Fruit fly (Drosophila melanogaster) whole organism, embryonic: ENCODE data around the gene GILT3.

Experiments used
- Asciz ChIP-seq: fragments of 200-800 bp; sonication (Bioruptor generic); optimal IDR thresholded peaks from 2 replicates; lab custom pipeline; 2017; ENCODE audit warnings: missing biosample characterization, mild to moderate bottlenecking, missing genetic modification characterization, missing genetic modification reagents
- CG10565 ChIP-seq: fragments of 200-800 bp; sonication (Bioruptor generic); optimal IDR thresholded peaks from 3 replicates; lab custom pipeline; 2016; ENCODE audit warnings: missing biosample characterization, mild to moderate bottlenecking, missing genetic modification characterization
- CG11456 ChIP-seq: fragments of 200-800 bp; sonication (Bioruptor generic); IDR thresholded peaks from 3 replicates; pipeline ENCODE4 v1.3.6; 2022; ENCODE audit warnings: missing biosample characterization, missing genetic modification characterization
- CG12236 ChIP-seq: fragments of 200-800 bp; sonication (Bioruptor generic); optimal IDR thresholded peaks from 2 replicates; lab custom pipeline; 2016; ENCODE audit warnings: missing biosample characterization, missing genetic modification characterization
- CG13624 ChIP-seq: fragments of 200-800 bp; sonication (Bioruptor generic); optimal IDR thresholded peaks from 2 replicates; lab custom pipeline; 2016; ENCODE audit warnings: missing biosample characterization, missing genetic modification characterization
- CG15269 ChIP-seq: fragments of 200-800 bp; sonication (Bioruptor generic); optimal IDR thresholded peaks from 2 replicates; lab custom pipeline; 2018; ENCODE audit warnings: missing biosample characterization, mild to moderate bottlenecking, missing genetic modification characterization, moderate library complexity
- CG15601 ChIP-seq: fragments of 200-800 bp; sonication (Bioruptor generic); optimal IDR thresholded peaks from 3 replicates; lab custom pipeline; 2019; ENCODE audit warnings: missing biosample characterization, mild to moderate bottlenecking, missing genetic modification characterization, moderate library complexity
- CG16815 ChIP-seq: fragments of 200-800 bp; sonication (Bioruptor generic); optimal IDR thresholded peaks from 3 replicates; lab custom pipeline; 2017; ENCODE audit warnings: missing biosample characterization, mild to moderate bottlenecking, missing genetic modification characterization
- CG32767 ChIP-seq: fragments of 200-800 bp; sonication (Bioruptor generic); IDR thresholded peaks from 2 replicates; pipeline ENCODE4 v1.3.6; 2022; ENCODE audit warnings: missing biosample characterization, missing genetic modification characterization
- CG43689 ChIP-seq: fragments of 200-800 bp; sonication (Bioruptor generic); IDR thresholded peaks from 2 replicates; pipeline ENCODE4 v1.3.6; 2022; ENCODE audit warnings: missing biosample characterization, missing genetic modification characterization
- CG4617 ChIP-seq: fragments of 200-800 bp; sonication (Bioruptor generic); optimal IDR thresholded peaks from 3 replicates; lab custom pipeline; 2016; ENCODE audit warnings: missing biosample characterization, missing genetic modification characterization, borderline replicate concordance
- CG4820 ChIP-seq: fragments of 200-800 bp; sonication (Bioruptor generic); optimal IDR thresholded peaks from 3 replicates; lab custom pipeline; 2016; ENCODE audit warnings: missing biosample characterization, missing genetic modification characterization
- CG6683 ChIP-seq: fragments of 200-800 bp; sonication (Bioruptor generic); optimal IDR thresholded peaks from 2 replicates; lab custom pipeline; 2017; ENCODE audit warnings: missing biosample characterization, mild to moderate bottlenecking, missing genetic modification characterization, missing genetic modification reagents
- CG6765 ChIP-seq: fragments of 200-800 bp; sonication (Bioruptor generic); optimal IDR thresholded peaks from 3 replicates; lab custom pipeline; 2017; ENCODE audit warnings: missing biosample characterization, mild to moderate bottlenecking, missing genetic modification characterization
- CG6791 ChIP-seq: fragments of 200-800 bp; sonication (Bioruptor generic); IDR thresholded peaks from 3 replicates; pipeline ENCODE4 v1.3.6; 2022; ENCODE audit warnings: missing biosample characterization, missing genetic modification characterization; ENCODE audit not compliant: partially characterized antibody
- CG6813 ChIP-seq: fragments of 200-800 bp; sonication (Bioruptor generic); optimal IDR thresholded peaks from 2 replicates; lab custom pipeline; 2017; ENCODE audit warnings: missing biosample characterization, missing genetic modification characterization, mild to moderate bottlenecking, moderate library complexity, missing genetic modification reagents
- D ChIP-seq, 2 experiments: fragments of 200-800 bp in 1 of 2; fragments of >200 bp in 1 of 2; sonication (Bioruptor generic) in 1 of 2; optimal IDR thresholded peaks; 2 replicates in 1 of 2; 3 replicates in 1 of 2; lab custom pipeline; 2017; ENCODE audit warnings: mild to moderate bottlenecking in 1 of 2, missing biosample characterization in 1 of 2, missing genetic modification characterization in 1 of 2, missing genetic modification reagents in 1 of 2
- Dip2 ChIP-seq: fragments of 200-800 bp; sonication (Bioruptor generic); IDR thresholded peaks from 2 replicates; pipeline ENCODE4 v1.3.6; 2022; ENCODE audit warnings: missing biosample characterization, missing genetic modification characterization
- Elba2 ChIP-seq: fragments of 200-800 bp; sonication (Bioruptor generic); optimal IDR thresholded peaks from 3 replicates; lab custom pipeline; 2016; ENCODE audit warnings: missing biosample characterization, missing genetic modification characterization
- Gsc ChIP-seq: fragments of 200-800 bp; sonication (Bioruptor generic); IDR thresholded peaks from 2 replicates; pipeline ENCODE4 v1.3.6; 2022; ENCODE audit warnings: missing biosample characterization, missing genetic modification characterization
- HLH54F ChIP-seq: fragments of 200-800 bp; sonication (Bioruptor generic); optimal IDR thresholded peaks from 3 replicates; lab custom pipeline; 2016; ENCODE audit warnings: missing biosample characterization, missing genetic modification characterization
- HLHmδ ChIP-seq: fragments of 200-800 bp; sonication (Bioruptor generic); optimal IDR thresholded peaks from 2 replicates; lab custom pipeline; 2018; ENCODE audit warnings: missing biosample characterization, mild to moderate bottlenecking, missing genetic modification characterization, moderate library complexity
- Hr51 ChIP-seq, 2 experiments: fragments of 200-800 bp; sonication (Bioruptor generic); optimal IDR thresholded peaks; 2 replicates in 1 of 2; 3 replicates in 1 of 2; lab custom pipeline; 2016 to 2018; ENCODE audit warnings: missing biosample characterization in 2 of 2, missing genetic modification characterization in 2 of 2, mild to moderate bottlenecking in 1 of 2, moderate library complexity in 1 of 2
- Jarid2 ChIP-seq: fragments of 200-800 bp; sonication (Bioruptor generic); optimal IDR thresholded peaks from 3 replicates; lab custom pipeline; 2017; ENCODE audit warnings: mild to moderate bottlenecking, missing biosample characterization, missing genetic modification reagents, missing genetic modification characterization
- Kr ChIP-seq: fragments of 200-800 bp; sonication (Bioruptor generic); optimal IDR thresholded peaks from 2 replicates; lab custom pipeline; 2017; ENCODE audit warnings: missing biosample characterization, mild to moderate bottlenecking, missing genetic modification characterization
- Oli ChIP-seq: fragments of 200-800 bp; sonication (Bioruptor generic); optimal IDR thresholded peaks from 2 replicates; lab custom pipeline; 2018; ENCODE audit warnings: missing biosample characterization, mild to moderate bottlenecking, missing genetic modification characterization, moderate library complexity
- ab ChIP-seq: fragments of 200-800 bp; sonication (Bioruptor generic); optimal IDR thresholded peaks from 2 replicates; lab custom pipeline; 2016; ENCODE audit warnings: missing biosample characterization, missing genetic modification characterization
- abd-A ChIP-seq: fragments of 200-800 bp; sonication (Bioruptor generic); optimal IDR thresholded peaks from 3 replicates; lab custom pipeline; 2019; ENCODE audit warnings: missing biosample characterization, mild to moderate bottlenecking, missing genetic modification characterization, moderate library complexity
- ac ChIP-seq: fragments of 200-800 bp; sonication (Bioruptor generic); optimal IDR thresholded peaks from 3 replicates; lab custom pipeline; 2017; ENCODE audit warnings: missing biosample characterization, mild to moderate bottlenecking, missing genetic modification characterization
- al ChIP-seq: fragments of 200-800 bp; sonication (Bioruptor generic); IDR thresholded peaks from 2 replicates; pipeline ENCODE4 v1.3.6; 2022; ENCODE audit warnings: missing biosample characterization, missing genetic modification characterization
- ap ChIP-seq: fragments of 200-800 bp; sonication (Bioruptor generic); IDR thresholded peaks from 2 replicates; pipeline ENCODE4 v1.3.6; 2022; ENCODE audit warnings: missing biosample characterization, missing genetic modification characterization
- ato ChIP-seq: fragments of 200-800 bp; sonication (Bioruptor generic); IDR thresholded peaks from 2 replicates; pipeline ENCODE4 v1.3.6; 2022; ENCODE audit warnings: missing biosample characterization, missing genetic modification characterization; ENCODE audit not compliant: partially characterized antibody
- bcd ChIP-seq: fragments of 200-800 bp; sonication (Bioruptor generic); optimal IDR thresholded peaks from 2 replicates; lab custom pipeline; 2017; ENCODE audit warnings: missing biosample characterization, mild to moderate bottlenecking, missing genetic modification characterization
- bowl ChIP-seq: fragments of 200-800 bp; sonication (Bioruptor generic); IDR thresholded peaks from 2 replicates; pipeline ENCODE4 v1.3.6; 2022; ENCODE audit warnings: missing biosample characterization, missing genetic modification characterization
- fd3F ChIP-seq: fragments of 200-800 bp; sonication (Bioruptor generic); optimal IDR thresholded peaks from 2 replicates; lab custom pipeline; 2018; ENCODE audit warnings: missing biosample characterization, mild to moderate bottlenecking, missing genetic modification characterization, moderate library complexity
- hkb ChIP-seq, 2 experiments: fragments of 200-800 bp in 1 of 2; fragments of >200 bp in 1 of 2; sonication (Bioruptor generic) in 1 of 2; IDR thresholded peaks in 1 of 2; optimal IDR thresholded peaks in 1 of 2; 2 replicates each; pipeline versions ENCODE4 v1.3.6 to Lab custom; 2017 to 2022; ENCODE audit warnings: missing biosample characterization in 1 of 2, missing genetic modification characterization in 1 of 2
- jumu ChIP-seq: fragments of 200-800 bp; sonication (Bioruptor generic); optimal IDR thresholded peaks from 3 replicates; lab custom pipeline; 2016; ENCODE audit warnings: missing biosample characterization, missing genetic modification characterization
- knrl ChIP-seq: fragments of 200-800 bp; sonication (Bioruptor generic); IDR thresholded peaks from 3 replicates; pipeline ENCODE4 v1.3.6; 2022; ENCODE audit warnings: missing biosample characterization, missing genetic modification characterization; ENCODE audit not compliant: partially characterized antibody
- mld ChIP-seq: fragments of 200-800 bp; sonication (Bioruptor generic); IDR thresholded peaks from 3 replicates; pipeline ENCODE4 v1.3.6; 2022; ENCODE audit warnings: missing biosample characterization, missing genetic modification characterization; ENCODE audit not compliant: partially characterized antibody
- oc ChIP-seq: fragments of 200-800 bp; sonication (Bioruptor generic); optimal IDR thresholded peaks from 2 replicates; lab custom pipeline; 2018; ENCODE audit warnings: missing biosample characterization, mild to moderate bottlenecking, missing genetic modification characterization, moderate library complexity
- pita ChIP-seq: fragments of 200-800 bp; sonication (Bioruptor generic); optimal IDR thresholded peaks from 2 replicates; lab custom pipeline; 2017; ENCODE audit warnings: missing biosample characterization, mild to moderate bottlenecking, missing genetic modification characterization
- pros ChIP-seq: fragments of 200-800 bp; sonication (Bioruptor generic); optimal IDR thresholded peaks from 3 replicates; lab custom pipeline; 2019; ENCODE audit warnings: missing biosample characterization, mild to moderate bottlenecking, missing genetic modification characterization, moderate library complexity
- pzg ChIP-seq: fragments of 200-800 bp; sonication (Bioruptor generic); optimal IDR thresholded peaks from 3 replicates; lab custom pipeline; 2018; ENCODE audit warnings: missing biosample characterization, mild to moderate bottlenecking, missing genetic modification characterization, moderate library complexity
- sens-2 ChIP-seq: fragments of 200-800 bp; sonication (Bioruptor generic); IDR thresholded peaks from 2 replicates; pipeline ENCODE4 v1.3.6; 2022; ENCODE audit warnings: missing biosample characterization, missing genetic modification characterization
- slou ChIP-seq: fragments of 200-800 bp; sonication (Bioruptor generic); optimal IDR thresholded peaks from 3 replicates; lab custom pipeline; 2016; ENCODE audit warnings: missing biosample characterization, missing genetic modification characterization
- slp2 ChIP-seq: fragments of 200-800 bp; sonication (Bioruptor generic); optimal IDR thresholded peaks from 2 replicates; lab custom pipeline; 2016; ENCODE audit warnings: missing biosample characterization, missing genetic modification characterization
- sob ChIP-seq: fragments of 200-800 bp; sonication (Bioruptor generic); IDR thresholded peaks from 2 replicates; pipeline ENCODE4 v1.3.6; 2022; ENCODE audit warnings: missing biosample characterization, missing genetic modification characterization
- trem ChIP-seq: fragments of 200-800 bp; optimal IDR thresholded peaks from 3 replicates; lab custom pipeline; 2019; ENCODE audit warnings: missing biosample characterization, mild to moderate bottlenecking, missing genetic modification characterization, moderate library complexity
- zen2 ChIP-seq: fragments of 200-800 bp; sonication (Bioruptor generic); IDR thresholded peaks from 3 replicates; pipeline ENCODE4 v1.3.6; 2022; ENCODE audit warnings: missing biosample characterization, missing genetic modification characterization; ENCODE audit not compliant: partially characterized antibody

The GILT3 gene

dm6 chr3R:23713901-23714300, 36.7 kb downstream of the GILT3 start (continued):
- TF ChIP-seq CG16815 (GFP tag; lab: Kevin White, UChicago) (peak; percentile 47), CG4617 (no peak), bcd (GFP tag; lab: Kevin White, UChicago) (peak; percentile 47), knrl (GFP tag; lab: Robert Waterston, UW) (no peak), Elba2 (GFP tag; lab: Kevin White, UChicago) (no peak), bowl (GFP tag; lab: Robert Waterston, UW) (no peak), jumu (GFP tag; lab: Kevin White, UChicago) (no peak), pita (GFP tag; lab: Kevin White, UChicago) (no peak), fd3F (GFP tag; lab: Kevin White, UChicago) (peak; percentile 40), CG6683 (no peak), oc (tag; lab: Kevin White, UChicago) (peak; percentile 65), CG11456 (no peak), Gsc (no peak), CG15601 (tag; lab: Kevin White, UChicago) (peak; percentile 48), CG6813 (GFP tag; lab: Kevin White, UChicago) (peak; percentile 16), HLH54F (peak; percentile 9), ac (peak; percentile 58), sob (no peak), CG43689 (peak; percentile 27; the same call in 1 of the 2 replicates), Oli (tag; lab: Kevin White, UChicago) (peak; percentile 70), Jarid2 (GFP tag; lab: Kevin White, UChicago) (no peak), ato (GFP tag; lab: Robert Waterston, UW) (no peak), pzg (GFP tag; lab: Kevin White, UChicago) (no peak), ap (GFP tag; lab: Robert Waterston, UW) (peak; percentile 51), Kr (no peak), Dip2 (GFP tag; lab: Robert Waterston, UW) (no peak), CG4820 (peak; percentile 78), hkb (optimal IDR thresholded peaks at IDR 0.05; lab: Kevin White, UChicago) (no peak), hkb (GFP tag; IDR thresholded peaks at IDR 0.05; lab: Robert Waterston, UW) (peak; percentile 63), ab (GFP tag; lab: Kevin White, UChicago) (peak; percentile 13), HLHmδ (GFP tag; lab: Kevin White, UChicago) (no peak), slp2 (peak; percentile 44), zen2 (GFP tag; lab: Robert Waterston, UW) (no peak), al (GFP tag; lab: Robert Waterston, UW) (no peak), abd-A (tag; lab: Kevin White, UChicago) (no peak), CG15269 (tag; lab: Kevin White, UChicago) (peak; percentile 76), pros (GFP tag; lab: Kevin White, UChicago) (no peak), sens-2 (GFP tag; lab: Robert Waterston, UW) (peak; percentile 55; the same call in 1 of the 2 replicates), CG6765 (GFP tag; lab: Kevin White, UChicago) (no peak), D (optimal IDR thresholded peaks at IDR 0.05; lab: Kevin White, UChicago) (no peak), D (GFP tag; optimal IDR thresholded peaks at IDR 0.05; lab: Kevin White, UChicago) (peak; percentile 69), CG13624 (peak; percentile 10), trem (tag; lab: Kevin White, UChicago) (peak; percentile 25), CG32767 (GFP tag; lab: Robert Waterston, UW) (0 out of 2 replicates have a peak, but pooled peaks have one; percentile 26), Asciz (GFP tag; lab: Kevin White, UChicago) (peak; percentile 29), CG12236 (GFP tag; lab: Kevin White, UChicago) (no peak), CG6791 (GFP tag; lab: Robert Waterston, UW) (no peak), Hr51 (GFP tag; optimal IDR thresholded peaks at IDR 0.05; lab: Kevin White, UChicago) (peak in 1 of 2 experiments; percentile 77), CG10565 (no peak), mld (no peak), slou (GFP tag; lab: Kevin White, UChicago) (no peak)
